Fruit fly (Drosophila melanogaster) whole organism, prepupa: Measurements from ENCODE around the gene Nepl3.

Source experiments
- Blimp-1 ChIP-seq: fragments of 200-800 bp; sonication (Bioruptor generic); optimal IDR thresholded peaks from 3 replicates; lab custom pipeline; 2017; ENCODE audit warnings: missing biosample characterization, missing genetic modification characterization, mild to moderate bottlenecking, moderate library complexity, missing genetic modification reagents
- CG16779 ChIP-seq: fragments of 200-800 bp; sonication (Bioruptor generic); optimal IDR thresholded peaks from 3 replicates; lab custom pipeline; 2017; ENCODE audit warnings: missing biosample characterization, mild to moderate bottlenecking, missing genetic modification characterization
- CG6854 ChIP-seq: fragments of 200-800 bp; sonication (Bioruptor generic); optimal IDR thresholded peaks from 2 replicates; lab custom pipeline; 2017; ENCODE audit warnings: missing biosample characterization, mild to moderate bottlenecking, missing genetic modification characterization
- CG8319 ChIP-seq: fragments of 200-800 bp; sonication (Bioruptor generic); optimal IDR thresholded peaks from 3 replicates; lab custom pipeline; 2016; ENCODE audit warnings: missing biosample characterization, missing genetic modification characterization

DNA sequence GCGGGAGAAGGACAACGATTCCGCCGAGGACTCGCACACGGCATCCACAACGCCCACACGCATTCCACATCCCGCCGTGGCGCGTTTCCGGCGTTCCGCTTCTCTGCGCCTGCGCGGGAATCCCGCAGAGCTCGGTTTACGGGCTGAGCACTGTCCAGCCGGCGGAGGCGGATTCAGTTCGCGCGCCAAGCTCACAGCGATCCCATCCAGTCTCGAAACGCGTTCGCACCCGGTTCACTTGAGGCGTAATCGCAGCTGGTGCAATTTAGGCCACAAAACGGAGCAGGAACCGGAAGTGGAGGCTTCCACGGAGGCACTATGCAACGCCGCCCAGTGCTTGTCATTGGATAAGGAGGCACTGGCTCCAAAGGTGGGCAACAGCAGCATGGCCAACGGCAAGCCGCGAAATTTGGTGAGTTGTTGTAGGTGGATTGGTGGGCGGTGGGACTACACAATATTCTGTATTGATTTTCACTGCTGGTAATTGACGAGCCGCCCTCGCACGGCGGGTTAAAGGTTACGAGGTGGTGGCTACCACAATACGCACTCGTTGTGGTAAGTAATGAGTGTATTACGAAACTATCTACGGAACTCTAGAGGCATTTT is 4.9 kb upstream of the Nepl3 start:
- TF ChIP-seq CG8319 (GFP tag; lab: Kevin White, UChicago): no peak
- no peak for TF ChIP-seq Blimp-1 (GFP tag; lab: Kevin White, UChicago)
- TF ChIP-seq CG16779 (tag; lab: Kevin White, UChicago): no peak
- no peak for TF ChIP-seq CG6854 (GFP tag; lab: Kevin White, UChicago)
